Worm (Caenorhabditis elegans) whole organism, early embryonic: ENCODE results near the gene nono-1.
A peak's percentile ranks its signal among the peaks of the same experiment; 100 is the strongest.

ENCODE experiments used
- B0310.2 ChIP-seq: sonication (generic microtip); optimal IDR thresholded peaks from 2 replicates; lab custom pipeline; 2016; ENCODE audit warnings: mild to moderate bottlenecking, missing genetic modification characterization, missing compliant biosample characterization
- F13C5.2 ChIP-seq: sonication (generic microtip); optimal IDR thresholded peaks from 2 replicates; lab custom pipeline; 2017; ENCODE audit warnings: mild to moderate bottlenecking, missing genetic modification characterization, inconsistent platforms, missing compliant biosample characterization
- aly-1 ChIP-seq: sonication (generic microtip); optimal IDR thresholded peaks from 2 replicates; lab custom pipeline; 2016; ENCODE audit warnings: missing genetic modification characterization, missing compliant biosample characterization
- ama-1 ChIP-seq: fragments of 150-350 bp; optimal IDR thresholded peaks from 2 replicates; lab custom pipeline; 2014
- ceh-13 ChIP-seq: fragments of 200-800 bp; sonication (Bioruptor generic); optimal IDR thresholded peaks from 2 replicates; lab custom pipeline; 2018; ENCODE audit warnings: mild to moderate bottlenecking, missing genetic modification characterization, missing compliant biosample characterization
- ceh-36 ChIP-seq: sonication (generic microtip); optimal IDR thresholded peaks from 2 replicates; lab custom pipeline; 2016; ENCODE audit warnings: missing genetic modification characterization, inconsistent platforms, missing compliant biosample characterization
- ets-7 ChIP-seq: sonication (generic microtip); optimal IDR thresholded peaks from 2 replicates; lab custom pipeline; 2016; ENCODE audit warnings: missing genotype, missing genetic modification characterization, missing compliant biosample characterization
- flt-1 ChIP-seq: fragments of 200-800 bp; sonication (Bioruptor generic); IDR thresholded peaks from 2 replicates; pipeline ENCODE4 v1.3.6; 2022; ENCODE audit warnings: missing genetic modification characterization, missing compliant biosample characterization
- hmbx-1 ChIP-seq: sonication (generic microtip); optimal IDR thresholded peaks from 2 replicates; lab custom pipeline; 2016; ENCODE audit warnings: mild to moderate bottlenecking, missing genetic modification characterization, missing compliant biosample characterization
- hmg-4 ChIP-seq: fragments of 200-800 bp; sonication (Bioruptor generic); optimal IDR thresholded peaks from 2 replicates; lab custom pipeline; 2018; ENCODE audit warnings: mild to moderate bottlenecking, missing genetic modification characterization, missing compliant biosample characterization
- hnd-1 ChIP-seq: sonication (generic microtip); optimal IDR thresholded peaks from 2 replicates; lab custom pipeline; 2016; ENCODE audit warnings: missing genetic modification characterization, missing compliant biosample characterization
- pes-1 ChIP-seq: fragments of 200-800 bp; sonication (Bioruptor generic); IDR thresholded peaks from 2 replicates; pipeline ENCODE4 v1.3.6; 2022; ENCODE audit warnings: missing genetic modification reagents, missing genetic modification characterization, missing compliant biosample characterization
- scrt-1 ChIP-seq: fragments of 200-800 bp; sonication (Bioruptor generic); IDR thresholded peaks from 2 replicates; pipeline ENCODE4 v1.3.6; 2022; ENCODE audit warnings: missing genetic modification characterization, missing compliant biosample characterization
- sea-1 ChIP-seq: fragments of 200-800 bp; sonication (Bioruptor generic); conservative IDR thresholded peaks from 2 replicates; pipeline ENCODE4 v1.3.6; 2022; ENCODE audit warnings: missing genetic modification characterization, missing compliant biosample characterization
- tbx-11 ChIP-seq: fragments of 200-800 bp; sonication (Bioruptor generic); IDR thresholded peaks from 2 replicates; pipeline ENCODE4 v1.3.6; 2022; ENCODE audit warnings: missing genetic modification characterization, missing compliant biosample characterization
- tbx-37 ChIP-seq: fragments of 200-800 bp; sonication (Bioruptor generic); conservative IDR thresholded peaks from 2 replicates; pipeline ENCODE4 v1.3.6; 2022; ENCODE audit warnings: missing genetic modification reagents, missing genetic modification characterization, missing compliant biosample characterization
- tra-4 ChIP-seq: sonication (generic microtip); optimal IDR thresholded peaks from 2 replicates; lab custom pipeline; 2017; ENCODE audit warnings: missing genetic modification characterization, missing compliant biosample characterization

The nono-1 gene

DNA sequence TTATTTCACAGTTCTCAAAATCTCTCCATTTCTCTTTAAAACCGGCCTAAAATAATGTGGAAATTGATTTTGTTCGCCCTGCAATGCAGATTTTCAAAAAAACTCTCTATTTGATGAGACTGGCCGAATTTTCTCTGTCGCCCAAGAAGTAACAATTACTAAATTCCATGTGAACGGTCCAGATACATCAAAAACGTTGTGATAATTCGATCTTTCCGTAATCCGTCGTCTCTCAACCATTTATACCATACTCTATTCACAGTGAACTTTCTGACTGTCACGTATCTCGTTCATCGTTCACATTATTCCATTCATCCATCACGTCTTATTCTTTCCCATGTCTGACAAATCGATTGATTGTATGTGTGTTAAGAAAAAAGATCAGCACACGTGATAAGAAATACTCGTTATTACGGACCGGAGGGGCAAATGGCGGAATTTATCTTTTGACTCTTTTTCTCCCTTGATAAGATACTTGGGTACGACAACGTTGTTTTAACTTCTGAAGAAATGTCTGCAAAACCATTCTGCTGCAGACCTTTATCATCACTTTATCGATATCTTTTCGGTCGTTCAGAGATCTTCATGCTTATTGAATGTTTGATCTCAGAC, 36.9 kb downstream of the nono-1 start:
- TF ChIP-seq ama-1 (lab: Kevin White, UChicago) (no peak), pes-1 (GFP tag; lab: Robert Waterston, UW) (no peak), scrt-1 (GFP tag; lab: Robert Waterston, UW) (no peak), hnd-1 (tag; lab: Kevin White, UChicago) (no peak), ceh-13 (GFP tag; lab: Kevin White, UChicago) (no peak), B0310.2 (tag; lab: Kevin White, UChicago) (no peak), sea-1 (GFP tag; lab: Robert Waterston, UW) (no peak), flt-1 (GFP tag; lab: Robert Waterston, UW) (no peak), hmg-4 (GFP tag; lab: Kevin White, UChicago) (no peak), hmbx-1 (tag; lab: Kevin White, UChicago) (no peak)

DNA sequence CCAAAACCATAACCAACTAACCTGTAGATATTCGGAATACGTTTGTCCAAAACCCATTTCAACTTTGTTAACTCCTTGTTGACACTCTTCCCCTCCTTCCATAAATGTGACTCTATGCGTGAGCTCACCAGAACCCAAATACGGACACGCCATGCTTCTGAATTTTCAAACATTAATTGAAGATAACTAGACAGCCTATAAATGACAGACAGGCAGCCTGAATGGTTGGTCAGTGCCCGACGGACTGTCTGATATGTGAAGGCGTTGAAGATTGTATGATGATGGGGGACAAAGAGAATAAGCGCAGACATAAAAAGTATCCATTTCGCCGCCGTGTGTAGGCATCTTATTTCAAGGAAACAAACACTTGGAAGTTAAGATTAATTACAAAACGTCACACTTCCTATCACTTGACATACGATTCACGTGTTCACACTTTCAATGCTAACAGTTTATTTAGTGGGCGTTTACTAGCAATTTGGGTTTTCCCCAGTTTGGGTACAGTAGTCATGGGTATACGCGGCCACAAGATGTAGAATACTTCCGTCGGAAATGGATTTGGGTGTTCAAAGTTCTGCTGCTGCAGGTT, 38.2 kb downstream of the nono-1 start, which contains the start of the genes tdo-2 and C28H8.2:
tdo-2 (minus strand) TSS at position 157 of the 589 bp plus-strand sequence.
C28H8.2 (plus strand) TSS at position 524 of the 589 bp plus-strand sequence.
- TF ChIP-seq flt-1 (GFP tag; lab: Robert Waterston, UW), result no peak
- TF ChIP-seq ceh-13 (GFP tag; lab: Kevin White, UChicago), result no peak
- TF ChIP-seq hmg-4 (GFP tag; lab: Kevin White, UChicago), result no peak
- TF ChIP-seq hmbx-1 (tag; lab: Kevin White, UChicago), result no peak
- TF ChIP-seq ceh-36, result no peak
- TF ChIP-seq tra-4 (tag; lab: Kevin White, UChicago), result no peak

DNA sequence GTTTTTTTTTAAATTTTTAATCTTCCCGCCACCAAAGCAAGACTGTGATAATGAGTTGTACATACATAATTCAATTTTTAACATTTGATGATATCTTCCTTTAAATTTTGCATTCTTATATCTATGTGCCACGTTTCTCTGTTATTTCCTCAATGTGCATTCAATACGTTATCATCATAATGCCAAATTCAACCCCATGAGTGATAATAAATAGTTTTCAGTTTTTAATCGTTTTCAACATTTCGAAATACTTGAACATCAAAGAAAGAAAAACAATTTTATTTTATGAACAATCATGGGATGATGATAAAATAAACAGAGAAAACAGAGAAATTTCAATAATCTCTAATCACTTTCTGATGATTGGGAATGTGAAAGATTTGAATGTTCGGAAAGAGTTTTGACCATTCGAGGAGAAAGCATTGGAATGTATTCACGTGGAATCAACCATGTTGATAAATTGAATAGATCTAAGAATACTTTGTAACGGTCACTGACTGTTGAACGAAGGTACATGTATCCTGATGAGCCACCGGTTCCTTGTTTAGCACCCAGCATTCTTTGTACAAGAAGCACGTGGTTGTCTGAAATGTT, 40.6 kb downstream of the nono-1 start:
- TF ChIP-seq tbx-37 (GFP tag; lab: Robert Waterston, UW) (no peak), sea-1 (GFP tag; lab: Robert Waterston, UW) (no peak), ama-1 (lab: Kevin White, UChicago) (no peak), ceh-13 (GFP tag; lab: Kevin White, UChicago) (no peak), flt-1 (GFP tag; lab: Robert Waterston, UW) (no peak), hmg-4 (GFP tag; lab: Kevin White, UChicago) (no peak), F13C5.2 (tag; lab: Kevin White, UChicago) (no peak), aly-1 (tag; lab: Kevin White, UChicago) (no peak), scrt-1 (GFP tag; lab: Robert Waterston, UW) (no peak), B0310.2 (tag; lab: Kevin White, UChicago) (no peak), hmbx-1 (tag; lab: Kevin White, UChicago) (no peak), tbx-11 (GFP tag; lab: Robert Waterston, UW) (no peak), ceh-36 (no peak), ets-7 (tag; lab: Kevin White, UChicago) (no peak), pes-1 (GFP tag; lab: Robert Waterston, UW) (no peak), tra-4 (tag; lab: Kevin White, UChicago) (no peak), hnd-1 (tag; lab: Kevin White, UChicago) (no peak)

- TF ChIP-seq sea-1 (GFP tag; lab: Robert Waterston, UW) (no peak), tbx-37 (GFP tag; lab: Robert Waterston, UW) (no peak)
Observed at ce11 chrIII:5915926-5916325, 42.1 kb downstream of the nono-1 start.

- TF ChIP-seq hnd-1 (tag; lab: Kevin White, UChicago) (no peak), ets-7 (tag; lab: Kevin White, UChicago) (no peak), B0310.2 (tag; lab: Kevin White, UChicago) (no peak), sea-1 (GFP tag; lab: Robert Waterston, UW) (no peak), pes-1 (GFP tag; lab: Robert Waterston, UW) (no peak), tra-4 (tag; lab: Kevin White, UChicago) (no peak), aly-1 (tag; lab: Kevin White, UChicago) (peak; percentile 23)
Observed at ce11 chrIII:5914717-5915116, 43.3 kb downstream of the nono-1 start.

DNA sequence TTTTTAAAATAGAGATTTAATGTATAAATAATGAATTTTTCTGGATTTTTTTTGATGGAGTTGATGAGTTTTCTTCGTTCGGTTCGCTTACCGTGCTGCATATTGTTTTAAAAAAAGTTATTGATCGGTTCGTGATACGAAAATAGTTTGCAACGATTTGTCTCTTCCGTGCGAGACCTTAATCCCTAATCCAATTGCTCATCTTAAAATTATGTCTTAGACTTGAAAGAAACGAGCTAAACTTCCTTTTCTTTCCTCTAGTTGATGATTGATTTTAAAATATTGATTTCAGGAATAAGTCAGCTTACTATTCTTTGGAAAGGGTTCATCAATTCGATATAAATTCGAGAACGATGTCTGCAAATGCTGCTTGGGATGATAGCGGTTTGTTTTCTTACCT, 49.6 kb downstream of the nono-1 start, which contains the start of gene C28H8.3:
C28H8.3 (plus strand) TSS at position 293 of the 400 bp plus-strand sequence.
- TF ChIP-seq hmg-4 (GFP tag; lab: Kevin White, UChicago), result no peak
- TF ChIP-seq hmbx-1 (tag; lab: Kevin White, UChicago), result no peak

ce11 chrIII:5906749-5907148, 51.3 kb downstream of the nono-1 start, which contains the start of gene erd-2.2:
erd-2.2 (plus strand) TSS chrIII:5907049.
- TF ChIP-seq F13C5.2 (tag; lab: Kevin White, UChicago), result no peak
- TF ChIP-seq ceh-36, result no peak
- TF ChIP-seq tbx-37 (GFP tag; lab: Robert Waterston, UW), result no peak
- TF ChIP-seq aly-1 (tag; lab: Kevin White, UChicago), result no peak
- TF ChIP-seq tra-4 (tag; lab: Kevin White, UChicago), result no peak
- no peak for TF ChIP-seq ets-7 (tag; lab: Kevin White, UChicago)
- TF ChIP-seq hmbx-1 (tag; lab: Kevin White, UChicago), result no peak
- TF ChIP-seq B0310.2 (tag; lab: Kevin White, UChicago), result no peak
- no peak for TF ChIP-seq scrt-1 (GFP tag; lab: Robert Waterston, UW)
